Fruit fly (Drosophila melanogaster): ENCODE measurements around the gene CG3739.

The CG3739 gene

dm6 chr3R:19403096-19403515 is 9.9 kb downstream of the CG3739 start, which contains the start of the genes Ino80 and Aptx (continued):
- TF ChIP-seq CG8290 (GFP tag; optimal IDR thresholded peaks at IDR 0.05), result peak; percentile 86
- peak; percentile 27 to 82 for TF ChIP-seq CG8290 (tag; optimal IDR thresholded peaks at IDR 0.05)
- TF ChIP-seq esg (GFP tag; conservative IDR thresholded peaks at IDR 0.05), result peak; percentile 96
- TF ChIP-seq HmgZ (tag; optimal IDR thresholded peaks at IDR 0.05), result peak; percentile 94
- TF ChIP-seq eve (GFP tag; optimal IDR thresholded peaks at IDR 0.05), result peak in 1 of 2 experiments; percentile 51
- peak; percentile 85 for TF ChIP-seq Doc3 (GFP tag; IDR thresholded peaks at IDR 0.05; ENCODE audit: partially characterized antibody)
- peak; percentile 88 for TF ChIP-seq Fer2 (tag; optimal IDR thresholded peaks at IDR 0.05)
- TF ChIP-seq slbo (GFP tag; IDR thresholded peaks at IDR 0.05), result peak; percentile 98
- TF ChIP-seq ttk (GFP tag; IDR thresholded peaks at IDR 0.05), result peak; percentile 93
- peak; percentile 96 for TF ChIP-seq CG7372 (GFP tag; IDR thresholded peaks at IDR 0.05)
- TF ChIP-seq Hsf (GFP tag; optimal IDR thresholded peaks at IDR 0.05), result peak; percentile 98
- TF ChIP-seq nerfin-1 (tag; optimal IDR thresholded peaks at IDR 0.05), result no peak
- peak; percentile 90 for TF ChIP-seq ara (GFP tag; IDR thresholded peaks at IDR 0.05)
- peak; percentile 85 for TF ChIP-seq chm (GFP tag; IDR thresholded peaks at IDR 0.05)
- peak in 1 of 2 experiments; percentile 68 for TF ChIP-seq insv (GFP tag; optimal IDR thresholded peaks at IDR 0.05)
- TF ChIP-seq zfh2 (GFP tag; optimal IDR thresholded peaks at IDR 0.05), result peak; percentile 96
- peak; percentile 90 for TF ChIP-seq Drgx (GFP tag; IDR thresholded peaks at IDR 0.05)
- peak; percentile 84 for TF ChIP-seq CG12104 (GFP tag; optimal IDR thresholded peaks at IDR 0.05)
- peak; percentile 94 for TF ChIP-seq CG9727 (GFP tag; optimal IDR thresholded peaks at IDR 0.05)
- peak; percentile 92 for TF ChIP-seq Oli (tag; optimal IDR thresholded peaks at IDR 0.05)
- peak; percentile 95 for TF ChIP-seq chn (GFP tag; optimal IDR thresholded peaks at IDR 0.05)
- peak; percentile 75 for TF ChIP-seq Lim3 (GFP tag; IDR thresholded peaks at IDR 0.05)
- peak; percentile 81 for TF ChIP-seq CG1233 (GFP tag; optimal IDR thresholded peaks at IDR 0.05)
- peak; percentile 90 for TF ChIP-seq Mrtf (GFP tag; IDR thresholded peaks at IDR 0.05)
- TF ChIP-seq pfk (GFP tag; optimal IDR thresholded peaks at IDR 0.05), result peak; percentile 12
- TF ChIP-seq Oaz (GFP tag; IDR thresholded peaks at IDR 0.05), result peak; percentile 81
- peak; percentile 93 for TF ChIP-seq bcd (GFP tag; optimal IDR thresholded peaks at IDR 0.05)
- peak; percentile 38 for TF ChIP-seq nau (GFP tag; optimal IDR thresholded peaks at IDR 0.05)
- peak; percentile 88 for TF ChIP-seq Mes4 (GFP tag; optimal IDR thresholded peaks at IDR 0.05)
- TF ChIP-seq onecut (GFP tag; IDR thresholded peaks at IDR 0.05), result peak; percentile 70
- TF ChIP-seq lola (GFP tag; optimal IDR thresholded peaks at IDR 0.05), result peak in 1 of 3 experiments; percentile 95
- peak; percentile 73 for TF ChIP-seq run (tag; optimal IDR thresholded peaks at IDR 0.05)
- TF ChIP-seq Myb (GFP tag; optimal IDR thresholded peaks at IDR 0.05), result peak; percentile 87
- peak; percentile 95 for TF ChIP-seq tx (GFP tag; optimal IDR thresholded peaks at IDR 0.05)
- TF ChIP-seq CG1602 (GFP tag; optimal IDR thresholded peaks at IDR 0.05), result peak; percentile 97
- TF ChIP-seq Nf-YA (GFP tag; IDR thresholded peaks at IDR 0.05), result peak; percentile 80
- peak; percentile 83 for TF ChIP-seq Elba2 (GFP tag; optimal IDR thresholded peaks at IDR 0.05)
- TF ChIP-seq CG12769 (tag; optimal IDR thresholded peaks at IDR 0.05), result peak; percentile 89
- peak; percentile 98 for TF ChIP-seq CG30403 (GFP tag; optimal IDR thresholded peaks at IDR 0.05)
- peak; percentile 75 for TF ChIP-seq Gsc (GFP tag; IDR thresholded peaks at IDR 0.05)
- TF ChIP-seq sr (GFP tag; IDR thresholded peaks at IDR 0.05), result peak; percentile 49; the same call in 1 of the 3 replicates
- TF ChIP-seq CG31224 (GFP tag; IDR thresholded peaks at IDR 0.05), result peak; percentile 91
- TF ChIP-seq jing (GFP tag; optimal IDR thresholded peaks at IDR 0.05), result peak; percentile 90
- TF ChIP-seq CG8359 (GFP tag; optimal IDR thresholded peaks at IDR 0.05; ENCODE audit: borderline replicate concordance), result peak; percentile 41
- TF ChIP-seq tgo (GFP tag; IDR thresholded peaks at IDR 0.05), result peak; percentile 94
- TF ChIP-seq CG13296 (GFP tag; optimal IDR thresholded peaks at IDR 0.05), result no peak
- TF ChIP-seq CG17612 (GFP tag; IDR thresholded peaks at IDR 0.05), result peak; percentile 75
- peak; percentile 10 for TF ChIP-seq CG15479 (GFP tag; optimal IDR thresholded peaks at IDR 0.05)
- TF ChIP-seq pan (optimal IDR thresholded peaks at IDR 0.05), result no peak
- peak in 1 of 2 experiments; percentile 95 for TF ChIP-seq pan (GFP tag; optimal IDR thresholded peaks at IDR 0.05 in 1 of 2, IDR thresholded peaks at IDR 0.05 in 1 of 2)
- peak; percentile 77 for TF ChIP-seq ab (GFP tag; optimal IDR thresholded peaks at IDR 0.05)
- peak; percentile 68 for TF ChIP-seq CG2129 (GFP tag; IDR thresholded peaks at IDR 0.05; ENCODE audit: partially characterized antibody)
